ENCODE assay signal across 3 fruit fly cellular contexts in genomic region chr3R:6248694-6249093, dm6.
TF ChIP-seq lines count a peak whose summit lies in the region.

Osi7 (plus strand) TSS chr3R:6248994.

- TF ChIP-seq CTCF in whole organism, embryonic (GFP tag; optimal IDR thresholded peaks at IDR 0.05; lab: Kevin White, UChicago) = no peak

TF ChIP-seq in whole organism, embryonic, 481 proteins besides CTCF, POLR2A, EP300 and RAD21:
- TF ChIP-seq oc (tag; optimal IDR thresholded peaks at IDR 0.05; lab: Kevin White, UChicago) (peak; percentile 47), tx (GFP tag; optimal IDR thresholded peaks at IDR 0.05; lab: Kevin White, UChicago) (no peak), sd (tag; optimal IDR thresholded peaks at IDR 0.05; lab: Kevin White, UChicago) (peak; percentile 25), Blimp-1 (GFP tag; optimal IDR thresholded peaks at IDR 0.05; lab: Kevin White, UChicago) (peak; percentile 41), C15 (GFP tag; IDR thresholded peaks at IDR 0.05; lab: Robert Waterston, UW) (no peak), crol (GFP tag; IDR thresholded peaks at IDR 0.05; lab: Robert Waterston, UW) (peak; percentile 50; the same call in 1 of the 2 replicates)
TF ChIP-seq in whole organism, embryonic: peak in this region for 4.

TF ChIP-seq in whole organism, prepupa, 60 proteins besides CTCF, POLR2A, EP300 and RAD21:
- TF ChIP-seq svp (GFP tag; lab: Kevin White, UChicago) (no peak), Eip78C (GFP tag; lab: Kevin White, UChicago) (peak; percentile 20), CG3032 (tag; optimal IDR thresholded peaks at IDR 0.05; lab: Kevin White, UChicago) (no peak), eg (GFP tag; IDR thresholded peaks at IDR 0.05; lab: Robert Waterston, UW) (0 out of 3 replicates have a peak, but pooled peaks have one; percentile 9), lz (GFP tag; optimal IDR thresholded peaks at IDR 0.05; lab: Kevin White, UChicago) (no peak), Sox15 (GFP tag; optimal IDR thresholded peaks at IDR 0.05; lab: Kevin White, UChicago) (no peak), net (GFP tag; optimal IDR thresholded peaks at IDR 0.05; lab: Kevin White, UChicago) (no peak), Smox (GFP tag; optimal IDR thresholded peaks at IDR 0.05; lab: Kevin White, UChicago) (no peak), Gug (GFP tag; IDR thresholded peaks at IDR 0.05; lab: Robert Waterston, UW) (no peak), Sox14 (GFP tag; optimal IDR thresholded peaks at IDR 0.05; lab: Kevin White, UChicago) (no peak), acj6 (GFP tag; optimal IDR thresholded peaks at IDR 0.05; lab: Kevin White, UChicago) (no peak), vri (GFP tag; optimal IDR thresholded peaks at IDR 0.05; lab: Kevin White, UChicago) (no peak)

TF ChIP-seq in whole organism, pupa, 21 proteins besides CTCF, POLR2A, EP300 and RAD21:
- TF ChIP-seq CG13204 (GFP tag; optimal IDR thresholded peaks at IDR 0.05; lab: Kevin White, UChicago) = peak; percentile 35
- TF ChIP-seq rn (GFP tag; IDR thresholded peaks at IDR 0.05; lab: Robert Waterston, UW) = no peak
- no peak for TF ChIP-seq CG34367 (tag; optimal IDR thresholded peaks at IDR 0.05; lab: Kevin White, UChicago)
- no peak for TF ChIP-seq CG8301 (tag; optimal IDR thresholded peaks at IDR 0.05; lab: Kevin White, UChicago)
- TF ChIP-seq Pif1A (GFP tag; optimal IDR thresholded peaks at IDR 0.05; lab: Kevin White, UChicago) = no peak

Comparison
In these comparisons a context has a peak if more than half of its experiments do, and no peak if none do; other contexts are left out.
1. Of the 7 proteins assayed by ChIP-seq in both whole organism, embryonic and whole organism, prepupa: peak only in whole organism, embryonic: Blimp-1; only in whole organism, prepupa: none; in both: none; in neither: 6.